Worm (Caenorhabditis elegans): Measurements from ENCODE around the gene sdf-9.
A peak's percentile ranks its signal among the peaks of the same experiment; 100 is the strongest.

sdf-9 gene

DNA sequence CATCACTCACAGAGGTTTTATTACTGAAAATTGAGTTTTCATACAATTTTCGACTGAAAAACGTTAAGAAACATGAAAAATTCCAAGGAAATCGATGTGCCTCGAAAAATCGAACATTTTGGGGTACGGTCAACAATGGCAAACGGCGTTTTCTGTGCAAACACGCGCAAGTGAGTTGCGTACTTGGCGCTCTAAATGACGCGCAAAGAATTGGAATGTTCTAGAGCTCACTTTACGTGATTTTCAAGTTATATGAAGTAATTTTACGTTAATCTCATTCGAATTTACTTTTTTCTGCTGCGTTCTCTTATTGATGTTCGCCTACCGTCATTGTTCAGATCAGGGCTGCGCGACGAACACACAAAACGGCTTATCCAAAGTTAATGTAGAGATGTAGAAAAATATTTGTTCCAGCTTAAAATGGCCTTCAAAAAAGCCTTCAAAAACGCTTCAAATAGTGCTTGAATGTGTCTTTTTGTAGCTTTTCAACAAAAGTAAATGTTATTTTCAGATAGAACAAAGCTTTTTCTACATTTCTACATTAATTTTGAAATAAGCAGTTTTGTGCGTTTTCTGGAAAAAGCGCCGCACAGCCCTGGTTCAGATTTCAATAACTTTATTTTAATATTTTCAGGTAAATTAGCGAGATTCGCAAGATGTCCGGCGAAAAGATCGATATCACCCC is 47.6 kb downstream of the sdf-9 start, which contains the start of the genes F31D4.2 and fkb-6 (continued):
- TF ChIP-seq peb-1 (tag; optimal IDR thresholded peaks at IDR 0.05) (no peak), C34F6.9 (tag; optimal IDR thresholded peaks at IDR 0.05) (peak; percentile 93), ztf-1 (GFP tag; conservative IDR thresholded peaks at IDR 0.05) (no peak), aly-2 (tag; optimal IDR thresholded peaks at IDR 0.05) (no peak), sma-9 (GFP tag; optimal IDR thresholded peaks at IDR 0.05) (peak; percentile 58), sma-9 (tag; optimal IDR thresholded peaks at IDR 0.05) (no peak), ztf-4 (tag; optimal IDR thresholded peaks at IDR 0.05) (peak; percentile 62), lin-13 (GFP tag; optimal IDR thresholded peaks at IDR 0.05) (peak; percentile 62), mbf-1 (tag; optimal IDR thresholded peaks at IDR 0.05) (no peak), dmd-4 (tag; optimal IDR thresholded peaks at IDR 0.05) (no peak), R02D3.7 (tag; optimal IDR thresholded peaks at IDR 0.05) (no peak), unc-39 (tag; optimal IDR thresholded peaks at IDR 0.05) (no peak), elt-1 (tag; optimal IDR thresholded peaks at IDR 0.05) (no peak), ceh-16 (tag; optimal IDR thresholded peaks at IDR 0.05) (no peak), lin-39 (tag; optimal IDR thresholded peaks at IDR 0.05) (no peak), nhr-237 (tag; optimal IDR thresholded peaks at IDR 0.05) (no peak), nhr-12 (tag; optimal IDR thresholded peaks at IDR 0.05) (no peak), nhr-129 (tag; optimal IDR thresholded peaks at IDR 0.05) (peak; percentile 83)

DNA sequence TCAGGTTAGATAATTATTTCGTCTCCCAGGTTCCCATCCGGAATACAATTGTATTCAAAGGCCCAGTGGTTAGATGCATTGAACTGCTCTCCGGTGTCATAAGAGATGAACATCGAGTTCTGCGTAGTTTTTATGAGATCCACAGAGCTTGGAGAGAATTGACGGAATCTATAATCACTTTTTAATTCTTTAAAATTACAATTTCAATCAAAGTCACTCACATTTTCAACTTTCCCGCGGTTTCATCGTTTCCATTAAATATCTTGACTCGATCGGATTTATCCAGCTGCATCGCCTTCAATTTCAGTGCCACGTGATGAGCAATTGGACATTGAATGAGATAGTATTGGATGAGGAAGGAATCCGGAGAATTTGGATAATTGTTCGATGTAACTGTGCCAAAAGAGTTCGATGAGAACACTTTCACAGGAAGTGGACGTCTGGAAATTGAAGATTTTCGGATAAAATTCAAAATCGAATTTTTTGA is 49.8 kb downstream of the sdf-9 start:
- TF ChIP-seq dmd-4 (tag; optimal IDR thresholded peaks at IDR 0.05) (no peak), Y55F3AM.14 (GFP tag; optimal IDR thresholded peaks at IDR 0.05) (no peak), F13H6.1 (tag; optimal IDR thresholded peaks at IDR 0.05) (peak; percentile 52), ama-1 (optimal IDR thresholded peaks at IDR 0.05) (peak; percentile 86), lin-11 (tag; optimal IDR thresholded peaks at IDR 0.05) (no peak), lin-13 (GFP tag; optimal IDR thresholded peaks at IDR 0.05) (peak; percentile 2), unc-62 (GFP tag; optimal IDR thresholded peaks at IDR 0.05) (no peak), nhr-11 (tag; optimal IDR thresholded peaks at IDR 0.05) (no peak), elt-1 (tag; optimal IDR thresholded peaks at IDR 0.05) (no peak), skn-1 (tag; optimal IDR thresholded peaks at IDR 0.05) (no peak), mbf-1 (tag; optimal IDR thresholded peaks at IDR 0.05) (no peak), nhr-129 (tag; optimal IDR thresholded peaks at IDR 0.05) (peak; percentile 14), elt-3 (tag; optimal IDR thresholded peaks at IDR 0.05) (no peak), sma-3 (GFP tag; optimal IDR thresholded peaks at IDR 0.05) (no peak), zag-1 (tag; optimal IDR thresholded peaks at IDR 0.05) (no peak), ztf-1 (GFP tag; conservative IDR thresholded peaks at IDR 0.05) (no peak), blmp-1 (tag; optimal IDR thresholded peaks at IDR 0.05; ENCODE audit: insufficient read depth) (no peak), C34F6.9 (tag; optimal IDR thresholded peaks at IDR 0.05) (peak; percentile 35), lsy-2 (tag; optimal IDR thresholded peaks at IDR 0.05) (peak in 1 of 2 experiments; percentile 22)

DNA sequence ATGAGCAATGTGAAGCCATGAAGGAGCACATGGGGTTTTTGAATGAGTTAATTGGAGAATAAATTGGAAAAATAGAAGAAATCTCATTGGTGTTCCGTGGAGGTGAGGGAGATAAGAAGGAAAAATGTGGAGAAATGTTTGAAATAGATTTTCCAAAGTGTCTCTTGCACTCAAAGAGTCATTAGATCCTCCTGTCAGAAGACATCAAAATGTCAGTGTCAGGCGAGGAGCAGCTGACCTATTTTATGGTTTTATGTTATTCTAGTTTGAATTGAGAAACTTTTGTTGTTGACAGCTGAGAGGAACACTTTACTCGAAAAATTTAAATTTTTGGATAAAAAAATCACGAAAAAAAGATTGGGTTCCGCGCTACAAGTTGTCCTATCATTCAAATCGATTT is 52.6 kb downstream of the sdf-9 start, which contains the start of gene clec-264:
clec-264 (minus strand) TSS at position 122 of the 400 bp plus-strand sequence.
- TF ChIP-seq mbf-1 (tag; optimal IDR thresholded peaks at IDR 0.05) (no peak), mab-5 (tag; optimal IDR thresholded peaks at IDR 0.05) (no peak), zag-1 (tag; optimal IDR thresholded peaks at IDR 0.05) (no peak), Y55F3AM.14 (GFP tag; optimal IDR thresholded peaks at IDR 0.05) (no peak), blmp-1 (tag; optimal IDR thresholded peaks at IDR 0.05; ENCODE audit: insufficient read depth) (no peak), unc-55 (GFP tag; optimal IDR thresholded peaks at IDR 0.05) (no peak), dmd-4 (tag; optimal IDR thresholded peaks at IDR 0.05) (no peak), nhr-25 (tag; optimal IDR thresholded peaks at IDR 0.05) (no peak), ama-1 (optimal IDR thresholded peaks at IDR 0.05) (no peak), nhr-129 (tag; optimal IDR thresholded peaks at IDR 0.05) (no peak), sma-9 (GFP tag; optimal IDR thresholded peaks at IDR 0.05) (no peak), sma-9 (tag; optimal IDR thresholded peaks at IDR 0.05) (no peak), gmeb-1 (tag; optimal IDR thresholded peaks at IDR 0.05) (no peak), ztf-1 (GFP tag; conservative IDR thresholded peaks at IDR 0.05) (no peak)
